Worm (Caenorhabditis elegans) whole organism, dauer: ENCODE measurements around the gene B0303.4.

ENCODE experiments used
- unc-62 ChIP-seq: sonication (generic microtip); optimal IDR thresholded peaks from 2 replicates; lab custom pipeline; 2017; ENCODE audit warnings: missing biosample characterization, missing genetic modification reagents, missing genetic modification characterization

B0303.4 gene

DNA sequence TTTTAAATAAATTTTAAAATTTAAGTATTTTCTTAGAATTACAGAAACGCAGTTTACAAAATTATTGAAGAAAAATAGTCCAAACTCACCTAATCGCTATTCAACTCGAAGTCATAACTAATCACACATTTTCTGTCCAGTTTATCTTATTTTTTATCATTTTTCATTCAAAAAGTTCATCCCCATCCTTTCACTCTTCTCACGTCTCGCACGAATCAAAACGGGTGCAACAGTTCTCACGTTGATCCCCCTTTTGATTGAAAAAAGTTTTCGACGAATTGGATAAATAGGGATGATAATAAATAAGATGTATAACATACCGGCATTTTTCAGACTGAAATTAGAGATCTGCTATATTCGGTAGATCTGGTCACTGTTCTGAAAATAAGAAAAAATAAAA is 20.1 kb downstream of the B0303.4 start:
- TF ChIP-seq unc-62, result no peak

DNA sequence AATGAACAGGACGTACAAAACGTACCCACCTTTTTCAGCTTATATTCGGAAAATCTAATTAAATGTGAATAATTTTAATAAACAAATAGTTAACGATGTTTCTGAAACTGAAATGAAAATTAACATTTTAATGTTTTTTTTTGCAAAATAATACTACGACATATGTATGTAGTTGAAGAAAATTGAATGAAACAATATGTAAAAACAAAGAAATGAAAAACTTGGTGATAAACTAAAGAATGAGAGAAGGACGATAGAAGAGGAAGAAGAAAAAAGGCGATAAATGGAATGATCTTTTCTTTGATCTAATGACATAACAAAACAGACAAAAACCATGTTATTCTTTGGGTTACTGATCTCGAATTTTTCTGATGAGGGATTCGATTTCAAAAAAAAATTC is 20.7 kb downstream of the B0303.4 start, which contains the start of gene B0303.11:
TSS of gene B0303.11 (minus strand) at position 101 of the 400 bp plus-strand sequence.
- TF ChIP-seq unc-62, result no peak

DNA sequence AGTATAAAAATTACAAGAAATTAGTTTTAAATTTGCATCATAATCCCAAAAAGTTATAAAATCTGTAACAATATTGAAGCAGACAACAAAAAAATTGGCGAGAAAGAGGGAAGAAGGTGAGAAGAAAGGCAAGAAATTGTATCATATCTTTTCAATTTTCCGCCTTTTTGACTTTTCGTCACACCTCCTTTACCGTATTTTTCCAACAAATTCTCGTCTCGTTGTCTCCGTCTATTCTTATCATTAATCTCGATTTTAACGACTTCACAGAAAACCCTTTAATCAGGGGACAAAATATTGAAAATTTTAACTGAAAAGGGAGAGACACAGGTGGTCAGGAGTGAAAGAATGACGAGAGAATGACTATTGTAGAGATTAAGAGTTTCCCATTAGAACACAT is 23.3 kb downstream of the B0303.4 start:
- TF ChIP-seq unc-62, result no peak

DNA sequence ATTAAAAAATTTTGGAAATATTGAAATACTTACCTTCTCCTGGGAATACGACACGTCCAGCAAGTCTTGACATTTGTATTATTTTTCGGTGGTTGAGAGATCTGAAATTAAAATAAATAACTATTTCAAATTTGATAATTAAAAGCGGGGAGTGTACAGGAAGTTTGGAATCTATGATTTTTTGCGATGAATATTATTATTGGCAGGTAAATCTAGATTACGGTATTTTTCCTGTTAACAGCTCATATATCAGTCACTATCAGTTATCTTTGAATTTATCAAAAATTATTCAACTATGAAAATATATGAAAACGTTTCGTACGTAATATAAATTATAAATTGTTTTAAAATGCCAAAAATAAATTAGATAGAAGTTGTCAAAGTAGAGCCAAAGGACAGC is 26.4 kb downstream of the B0303.4 start, which contains the start of gene B0303.14:
TSS of gene B0303.14 (minus strand) at position 101 of the 400 bp plus-strand sequence.
- TF ChIP-seq unc-62, result no peak

DNA sequence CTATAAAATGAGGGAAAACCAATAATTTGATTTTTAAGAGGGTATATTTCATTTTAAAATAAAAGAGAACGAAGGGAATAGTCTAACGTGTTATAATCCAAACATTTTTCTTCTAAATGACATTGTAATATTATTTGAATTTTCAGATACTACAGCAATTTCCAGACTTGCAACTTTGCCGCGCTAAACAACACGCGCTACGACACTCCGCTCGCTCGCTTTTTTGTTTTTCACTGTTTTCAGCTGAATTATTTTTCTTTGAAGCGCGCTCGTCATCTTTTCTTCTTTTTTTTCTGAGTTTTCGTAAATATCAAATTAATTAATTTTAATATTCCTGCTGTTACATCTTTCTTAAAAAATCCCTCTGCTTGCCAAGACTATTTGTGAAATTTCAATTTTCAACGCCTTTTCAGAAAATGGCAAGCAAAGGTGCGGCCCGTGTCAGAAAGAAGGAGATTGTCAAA is 27.6 kb downstream of the B0303.4 start, which contains the start of gene mrpl-11:
TSS of gene mrpl-11 (plus strand) at position 414 of the 464 bp plus-strand sequence.
- no peak for TF ChIP-seq unc-62

DNA sequence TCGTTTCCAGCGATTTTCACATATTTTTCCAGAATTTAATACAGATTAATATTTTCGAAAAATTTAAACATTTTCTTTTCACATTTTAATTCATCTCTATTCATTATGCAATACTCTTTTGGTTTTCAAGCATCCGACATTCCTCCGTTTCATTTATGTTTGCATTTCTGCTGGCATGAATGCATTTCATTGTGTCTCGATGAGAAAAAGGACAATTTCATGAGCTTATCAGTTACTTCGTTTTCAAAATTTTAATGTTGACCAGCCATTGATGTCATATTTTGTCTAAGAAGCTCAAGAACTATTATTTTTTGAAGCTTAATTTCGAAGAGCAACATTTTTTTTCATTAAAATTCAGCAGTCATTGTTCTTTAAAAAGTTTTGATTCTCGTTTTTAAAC is 28.9 kb downstream of the B0303.4 start:
- TF ChIP-seq unc-62, result no peak

DNA sequence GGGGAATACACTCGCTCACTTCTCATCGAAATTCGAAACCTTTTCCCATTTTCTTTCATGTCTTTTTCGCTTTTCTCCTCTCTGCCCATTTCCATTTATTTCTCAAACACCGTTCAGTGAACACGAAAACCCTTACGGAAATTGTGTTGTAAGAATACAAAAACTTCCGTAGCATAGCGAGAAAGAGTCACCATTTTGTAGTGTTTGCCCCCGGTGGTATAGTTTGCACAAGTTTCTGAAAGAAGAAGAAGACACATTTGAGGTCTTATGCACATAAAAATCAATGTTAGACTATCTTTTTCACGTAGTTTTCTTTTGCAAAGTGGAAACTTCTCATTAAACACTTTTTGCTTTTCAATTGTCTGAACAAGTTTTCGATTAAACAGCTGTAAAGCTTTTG is 29.5 kb downstream of the B0303.4 start:
- TF ChIP-seq unc-62, result no peak

DNA sequence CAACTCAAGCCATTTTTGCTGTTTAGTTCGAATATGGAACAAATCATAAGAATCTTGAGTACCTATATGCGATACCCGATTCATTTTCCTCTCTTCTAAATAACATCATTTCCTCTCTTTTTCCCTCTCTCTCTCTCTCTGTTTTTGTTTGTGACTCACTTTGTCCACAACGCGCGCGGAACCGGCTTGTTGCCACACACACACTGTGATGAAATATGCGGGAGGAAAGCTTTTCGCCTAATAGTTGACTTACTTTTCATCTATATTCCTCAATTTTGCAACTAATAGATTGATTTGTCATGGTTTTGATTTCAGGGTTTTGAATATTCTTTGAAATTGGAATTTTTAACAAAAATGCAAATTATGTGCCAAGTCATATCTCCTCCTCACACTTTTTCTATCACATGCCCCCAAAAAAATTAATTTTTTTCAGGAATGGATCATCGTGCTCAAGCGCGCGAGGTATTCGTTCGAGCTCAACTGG is 30.2 kb downstream of the B0303.4 start, which contains the start of gene hipr-1:
TSS of gene hipr-1 (plus strand) at position 434 of the 484 bp plus-strand sequence.
- TF ChIP-seq unc-62, result no peak

DNA sequence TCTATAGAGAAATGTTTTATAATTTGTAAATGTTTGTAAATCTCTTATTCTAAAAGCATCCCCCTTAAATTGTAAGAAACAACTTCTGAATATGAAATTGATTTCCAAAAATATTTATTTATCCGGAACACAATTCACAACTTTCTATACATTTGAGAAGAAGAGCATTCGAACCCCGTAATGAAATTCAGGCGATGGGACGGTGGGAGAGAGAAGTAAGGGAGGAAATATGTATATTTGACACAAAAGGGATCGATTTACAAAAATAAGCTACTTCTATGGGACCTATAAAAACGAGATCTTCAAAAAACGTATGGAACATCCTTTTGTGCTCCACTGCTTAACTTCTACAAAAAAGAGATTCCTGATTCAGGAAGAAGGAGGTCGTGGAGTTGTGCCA is 35.6 kb downstream of the B0303.4 start:
- no peak for TF ChIP-seq unc-62

DNA sequence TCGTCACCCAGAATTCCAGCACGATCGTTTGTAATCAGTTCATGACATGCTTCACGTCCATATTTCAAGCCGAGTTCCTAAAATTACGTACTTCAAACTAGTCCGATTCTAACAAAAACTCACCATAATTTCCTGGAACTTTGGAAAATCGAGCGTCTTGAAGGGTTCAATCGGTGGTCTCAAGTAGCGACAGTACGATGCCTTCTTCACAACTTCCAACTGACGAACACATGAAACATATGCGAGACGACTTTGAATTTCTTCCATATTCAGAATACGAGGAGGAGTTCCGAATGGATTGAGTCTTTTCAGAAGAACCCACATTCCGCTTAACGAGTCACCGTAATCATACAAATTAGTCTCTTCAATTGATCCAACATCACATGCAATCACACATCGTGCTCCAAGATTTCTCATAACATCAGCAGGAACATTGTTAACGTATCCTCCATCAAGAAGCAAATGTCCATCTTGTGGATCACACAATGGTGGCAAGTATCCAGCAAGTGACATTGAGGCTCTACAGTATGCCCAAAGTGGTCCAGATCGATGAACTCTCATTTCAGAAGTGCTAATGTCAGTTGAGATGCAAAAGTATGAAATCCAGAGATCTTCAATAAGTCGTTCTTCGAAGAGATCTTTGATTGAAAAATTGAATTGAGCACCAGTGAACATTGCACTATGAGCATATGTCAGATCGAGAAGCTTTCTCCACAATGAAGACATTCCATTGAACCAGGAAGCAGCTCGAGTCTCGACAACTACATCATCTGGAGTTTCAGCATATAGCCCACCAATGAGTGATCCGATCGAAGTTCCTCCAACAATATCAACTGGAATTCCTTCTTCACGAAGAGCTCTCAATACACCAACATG is 36.6 kb downstream of the B0303.4 start:
- no peak for TF ChIP-seq unc-62

DNA sequence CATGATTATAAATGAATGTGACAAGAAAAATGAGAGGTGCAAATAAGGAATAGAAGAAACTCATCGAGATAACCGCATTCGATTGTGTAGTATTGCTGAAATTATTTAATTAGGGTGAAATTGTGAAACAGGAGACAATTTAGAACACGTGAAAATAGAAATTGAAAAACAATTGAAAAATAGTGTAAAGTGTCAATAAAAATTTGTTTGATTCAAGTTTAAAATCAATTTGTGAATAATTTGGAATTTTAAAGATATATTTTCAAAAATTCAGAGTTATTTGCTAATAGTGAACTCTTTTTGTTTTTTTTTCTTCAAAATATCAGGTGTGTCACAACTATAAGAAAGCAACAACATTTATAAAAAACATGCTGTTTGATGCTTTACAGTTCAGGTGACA is 41.7 kb downstream of the B0303.4 start, which contains the start of gene ZK370.4:
TSS of gene ZK370.4 (minus strand) at position 101 of the 400 bp plus-strand sequence.
- no peak for TF ChIP-seq unc-62

DNA sequence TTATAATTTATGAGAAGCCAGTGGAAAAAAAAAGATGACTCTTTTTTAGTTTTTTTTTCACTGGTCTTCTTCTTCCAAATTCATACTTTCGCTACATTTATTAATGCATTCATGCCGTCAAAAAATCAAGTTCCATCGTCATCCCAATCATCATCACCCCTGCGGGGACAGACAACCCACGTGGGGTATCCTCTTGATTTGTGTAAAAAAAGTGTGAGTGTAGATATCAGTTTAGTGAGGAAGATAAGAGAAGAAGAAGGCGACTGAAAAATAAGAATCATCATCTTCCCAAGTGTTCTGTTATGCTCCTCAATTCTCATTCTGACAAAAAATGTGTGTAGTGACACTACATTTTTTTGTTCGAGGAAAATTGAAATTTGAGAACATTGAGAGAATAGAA is 42.3 kb downstream of the B0303.4 start:
- no peak for TF ChIP-seq unc-62

DNA sequence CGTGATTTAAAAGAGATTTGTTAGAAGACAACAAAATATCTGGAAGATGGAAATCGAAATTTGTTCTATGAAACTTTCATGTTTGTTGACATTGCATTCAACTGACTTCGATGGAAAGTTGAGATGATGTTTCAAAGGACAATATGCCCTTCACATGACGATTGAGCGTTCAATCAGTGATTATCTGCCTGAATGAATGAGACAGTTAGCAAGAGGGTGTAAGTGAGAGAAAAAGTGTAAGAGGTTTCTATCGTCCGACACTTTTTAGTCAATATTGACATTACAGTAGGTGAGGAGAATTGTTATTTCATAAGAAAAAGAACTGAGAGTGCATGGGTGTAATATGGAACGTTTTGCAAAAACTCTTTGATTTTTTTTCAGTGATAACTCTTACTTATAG is 43.6 kb downstream of the B0303.4 start:
- no peak for TF ChIP-seq unc-62

DNA sequence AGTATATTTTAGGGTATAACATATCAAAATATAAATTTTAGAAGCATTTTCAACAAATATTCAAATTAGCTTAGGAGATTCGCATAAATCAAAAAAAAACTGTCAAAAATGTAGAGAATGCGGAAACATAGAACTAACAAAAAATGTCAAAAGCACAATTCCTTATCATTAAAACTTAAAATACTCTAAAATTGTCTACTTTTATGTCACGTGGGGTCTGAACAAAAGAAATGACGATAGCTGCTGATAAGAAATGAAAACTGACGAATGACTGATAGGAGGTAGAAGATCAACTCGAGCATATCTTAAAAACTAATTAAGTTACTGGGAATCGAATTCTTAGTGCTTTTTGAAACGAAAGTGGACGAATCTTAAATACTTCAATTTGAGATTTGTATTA is 44.0 kb downstream of the B0303.4 start:
- TF ChIP-seq unc-62, result no peak

DNA sequence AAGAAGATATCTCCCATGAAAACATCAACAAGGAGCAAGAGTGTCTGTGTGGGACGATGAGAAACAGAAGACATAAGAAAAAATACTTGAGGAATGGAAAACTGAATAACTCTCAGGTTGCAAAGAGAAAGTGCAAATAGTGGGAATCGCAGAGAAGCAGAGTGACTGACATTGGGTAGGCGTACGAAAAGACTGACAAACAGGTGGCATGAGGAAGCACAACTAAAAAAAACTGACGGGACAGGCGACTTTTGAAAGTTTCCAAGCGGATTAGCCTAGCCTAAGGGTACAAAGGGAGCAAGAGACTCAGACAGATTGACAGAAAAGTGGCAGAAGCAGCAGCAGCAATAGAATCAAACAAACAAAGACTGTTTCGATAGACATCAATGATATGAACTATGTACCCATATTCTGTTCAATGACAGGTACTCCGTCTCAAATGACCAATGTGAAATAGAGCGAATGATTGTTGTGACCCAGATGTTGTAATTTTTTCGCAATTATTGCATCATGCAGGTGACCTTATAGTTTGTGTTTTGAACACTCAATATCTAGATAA is 44.8 kb downstream of the B0303.4 start:
- TF ChIP-seq unc-62, result no peak

DNA sequence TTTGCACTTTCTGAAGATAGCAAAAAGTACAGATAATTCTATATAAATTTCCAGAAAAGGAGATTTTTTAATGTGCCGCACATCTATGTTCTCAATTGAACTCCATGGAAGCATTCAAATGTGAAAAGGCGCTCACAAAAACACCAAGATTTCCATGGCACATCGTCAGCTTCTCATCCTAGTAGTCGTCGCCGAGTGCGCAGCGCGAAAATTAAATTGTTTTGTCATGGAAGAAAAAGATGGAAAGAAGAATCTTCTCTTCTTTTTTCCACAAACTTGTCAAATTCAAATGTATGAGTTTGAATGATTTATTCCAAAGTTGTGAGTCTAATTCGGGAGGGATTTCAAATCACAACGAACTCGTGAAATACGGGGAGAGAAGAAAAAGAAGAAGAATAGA is 47.7 kb downstream of the B0303.4 start:
- no peak for TF ChIP-seq unc-62

DNA sequence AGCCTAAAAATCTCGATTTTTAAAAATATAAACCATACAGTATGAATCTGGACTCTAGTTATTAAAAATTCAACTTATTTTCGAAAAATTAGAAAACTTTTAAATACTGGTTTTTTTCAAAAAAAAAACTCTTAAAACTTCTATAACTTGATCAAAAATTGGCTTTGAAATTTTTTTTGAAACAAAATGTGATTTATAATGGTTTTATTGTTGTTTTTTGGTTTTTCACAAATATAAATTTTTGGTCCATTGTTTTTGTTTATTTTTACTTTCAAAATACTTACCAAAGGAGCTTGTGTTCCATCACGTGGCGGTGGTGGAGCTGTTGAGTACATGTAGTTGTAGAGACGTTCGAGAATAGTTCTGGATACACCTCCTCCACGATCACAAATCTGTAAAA is 48.6 kb downstream of the B0303.4 start:
- TF ChIP-seq unc-62, result no peak

DNA sequence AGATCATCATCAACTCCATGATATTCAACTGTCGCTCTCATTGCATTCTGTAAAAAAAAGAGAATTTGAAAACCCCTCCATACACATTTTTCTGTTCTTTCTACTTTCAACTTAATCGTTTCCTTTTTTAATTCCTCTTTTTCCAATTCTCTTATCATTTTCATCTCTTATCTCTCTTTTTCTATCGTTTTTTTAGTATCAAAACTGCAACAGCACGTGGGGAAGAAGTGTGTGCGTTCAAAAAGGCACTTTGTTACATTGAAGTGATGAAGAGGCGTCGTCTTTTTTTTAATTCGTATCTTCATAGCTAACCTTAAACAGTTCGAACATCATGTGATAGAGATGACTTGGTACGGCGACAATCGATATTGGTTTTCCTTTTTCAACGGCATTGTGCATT is 49.5 kb downstream of the B0303.4 start:
- TF ChIP-seq unc-62, result no peak
